Fruit fly (Drosophila melanogaster): ENCODE data around the gene AkhR.
A peak's percentile ranks its signal among the peaks of the same experiment; 100 is the strongest.

The AkhR gene

dm6 chr2L:6723750-6724503, 7.9 kb upstream of the AkhR start, which contains the start of gene Liprin-alpha (continued):
- TF ChIP-seq CG14667 (GFP tag; IDR thresholded peaks at IDR 0.05) (no peak), lbe (GFP tag; optimal IDR thresholded peaks at IDR 0.05) (no peak), NC2β (GFP tag; optimal IDR thresholded peaks at IDR 0.05) (no peak), cato (GFP tag; optimal IDR thresholded peaks at IDR 0.05; ENCODE audit: borderline replicate concordance) (no peak), Hr51 (GFP tag; optimal IDR thresholded peaks at IDR 0.05) (no peak), zen (tag; optimal IDR thresholded peaks at IDR 0.05) (peak; percentile 16), CG3726 (GFP tag; IDR thresholded peaks at IDR 0.05) (no peak), CG7963 (GFP tag; IDR thresholded peaks at IDR 0.05; ENCODE audit: partially characterized antibody) (0 out of 3 replicates have a peak, but pooled peaks have one; percentile 4), Elba2 (GFP tag; optimal IDR thresholded peaks at IDR 0.05) (no peak), CG2678 (tag; optimal IDR thresholded peaks at IDR 0.05) (no peak), toy (GFP tag; IDR thresholded peaks at IDR 0.05) (no peak), Mes4 (GFP tag; optimal IDR thresholded peaks at IDR 0.05) (no peak), chm (GFP tag; IDR thresholded peaks at IDR 0.05) (peak; percentile 56; the same call in 1 of the 2 replicates), Vsx1 (GFP tag; optimal IDR thresholded peaks at IDR 0.05) (no peak), tna (GFP tag; IDR thresholded peaks at IDR 0.05; ENCODE audit: partially characterized antibody) (no peak; the same call in 1 of the 2 replicates), CG7928 (GFP tag; optimal IDR thresholded peaks at IDR 0.05) (peak; percentile 86), CG10321 (GFP tag; IDR thresholded peaks at IDR 0.05) (no peak), Atf6 (GFP tag; IDR thresholded peaks at IDR 0.05) (no peak), CG13894 (tag; optimal IDR thresholded peaks at IDR 0.05) (no peak), slou (GFP tag; optimal IDR thresholded peaks at IDR 0.05) (no peak), caup (GFP tag; optimal IDR thresholded peaks at IDR 0.05; ENCODE audit: severe bottlenecking) (no peak), CG14965 (GFP tag; optimal IDR thresholded peaks at IDR 0.05; ENCODE audit: borderline replicate concordance) (no peak), Kr (GFP tag; optimal IDR thresholded peaks at IDR 0.05) (no peak), CG2712 (tag; optimal IDR thresholded peaks at IDR 0.05) (no peak), fd64A (GFP tag; optimal IDR thresholded peaks at IDR 0.05) (no peak), Ets97D (GFP tag; optimal IDR thresholded peaks at IDR 0.05) (peak; percentile 8), yki (optimal IDR thresholded peaks at IDR 0.05) (no peak), en (GFP tag; optimal IDR thresholded peaks at IDR 0.05) (no peak), Hey (tag; optimal IDR thresholded peaks at IDR 0.05) (no peak), CG7372 (GFP tag; IDR thresholded peaks at IDR 0.05) (no peak), CG12744 (GFP tag; optimal IDR thresholded peaks at IDR 0.05) (no peak), oc (tag; optimal IDR thresholded peaks at IDR 0.05) (no peak), CG15696 (tag; optimal IDR thresholded peaks at IDR 0.05) (no peak), CG12104 (GFP tag; optimal IDR thresholded peaks at IDR 0.05) (no peak), tio (GFP tag; optimal IDR thresholded peaks at IDR 0.05) (no peak), prd (optimal IDR thresholded peaks at IDR 0.05) (no peak), prd (GFP tag; IDR thresholded peaks at IDR 0.05) (no peak; the same call in 2 of the 3 replicates), CG6791 (GFP tag; IDR thresholded peaks at IDR 0.05; ENCODE audit: partially characterized antibody) (no peak), CG2889 (GFP tag; IDR thresholded peaks at IDR 0.05) (no peak), CG16863 (GFP tag; optimal IDR thresholded peaks at IDR 0.05) (no peak), mld (GFP tag; IDR thresholded peaks at IDR 0.05; ENCODE audit: partially characterized antibody) (no peak), CG15479 (GFP tag; optimal IDR thresholded peaks at IDR 0.05) (peak; percentile 82), Dek (tag; optimal IDR thresholded peaks at IDR 0.05) (no peak), MBD-R2 (GFP tag; IDR thresholded peaks at IDR 0.05) (no peak; the same call in 1 of the 2 replicates), Drgx (GFP tag; IDR thresholded peaks at IDR 0.05) (no peak), Chrac-16 (GFP tag; optimal IDR thresholded peaks at IDR 0.05) (no peak), CG32532 (GFP tag; IDR thresholded peaks at IDR 0.05) (no peak), CG10462 (GFP tag; optimal IDR thresholded peaks at IDR 0.05) (no peak), nmo (GFP tag; optimal IDR thresholded peaks at IDR 0.05) (no peak), CG6854 (GFP tag; optimal IDR thresholded peaks at IDR 0.05) (no peak)

All from whole organism, embryonic.